Worm (Caenorhabditis elegans) whole organism, midembryonic: ENCODE results near the gene Y71H2AM.6.

Experiments
- T22C8.4 ChIP-seq: fragments of 200-800 bp; sonication (Bioruptor generic); IDR thresholded peaks from 2 replicates; pipeline ENCODE4 v1.3.6; 2022; ENCODE audit warnings: missing genetic modification characterization, missing compliant biosample characterization
- cog-1 ChIP-seq: sonication (generic microtip); optimal IDR thresholded peaks from 2 replicates; lab custom pipeline; 2016; ENCODE audit warnings: missing genetic modification characterization, missing compliant biosample characterization
- flt-1 ChIP-seq: fragments of 200-800 bp; sonication (Bioruptor generic); IDR thresholded peaks from 2 replicates; pipeline ENCODE4 v1.3.6; 2022; ENCODE audit warnings: missing genetic modification characterization, missing compliant biosample characterization
- med-1 ChIP-seq: sonication (generic microtip); optimal IDR thresholded peaks from 2 replicates; lab custom pipeline; 2017; ENCODE audit warnings: missing genetic modification characterization, mild to moderate bottlenecking, missing compliant biosample characterization, antibody characterized with exemption, missing genetic modification reagents; ENCODE audit not compliant: insufficient read depth
- ref-1 ChIP-seq: fragments of 200-800 bp; sonication (Bioruptor generic); conservative IDR thresholded peaks from 2 replicates; pipeline ENCODE4 v1.3.6; 2022; ENCODE audit warnings: missing genetic modification reagents, missing genetic modification characterization, missing compliant biosample characterization
- tab-1 ChIP-seq: fragments of 200-800 bp; sonication (Bioruptor generic); IDR thresholded peaks from 2 replicates; pipeline ENCODE4 v1.3.6; 2022; ENCODE audit warnings: missing genetic modification characterization, missing compliant biosample characterization
- ztf-23 ChIP-seq: fragments of 200-800 bp; sonication (Bioruptor generic); IDR thresholded peaks from 2 replicates; pipeline ENCODE4 v1.3.6; 2022; ENCODE audit warnings: missing genetic modification reagents, missing genetic modification characterization, missing compliant biosample characterization
- ztf-29 ChIP-seq: fragments of 200-800 bp; sonication (Bioruptor generic); IDR thresholded peaks from 2 replicates; pipeline ENCODE4 v1.3.6; 2022; ENCODE audit warnings: missing genetic modification reagents, missing genetic modification characterization, missing compliant biosample characterization

ce11 chrIII:2801800-2802515 lies 21.1 kb downstream of the Y71H2AM.6 start, which contains the start of the genes twk-45 and Y71H2AM.25:
- no peak for TF ChIP-seq med-1 (GFP tag; lab: Kevin White, UChicago)
- TF ChIP-seq ztf-29 (GFP tag; lab: Robert Waterston, UW): no peak
- TF ChIP-seq ref-1 (GFP tag; lab: Robert Waterston, UW): no peak
- no peak for TF ChIP-seq tab-1 (GFP tag; lab: Robert Waterston, UW)
- no peak for TF ChIP-seq flt-1 (GFP tag; lab: Robert Waterston, UW)
- TF ChIP-seq cog-1: no peak
- no peak for TF ChIP-seq T22C8.4 (GFP tag; lab: Robert Waterston, UW)
- TF ChIP-seq ztf-23 (GFP tag; lab: Robert Waterston, UW): no peak
